Fruit fly (Drosophila melanogaster) S2 (cell line): ENCODE results near the gene Atg5.

Experiments
- CG8478 ChIP-seq: fragments of >200 bp; optimal IDR thresholded peaks from 2 replicates; lab custom pipeline; 2018
- CTCF ChIP-seq, 2 experiments: fragments of >200 bp; optimal IDR thresholded peaks; 2 replicates each; lab custom pipeline; 2018

- TF ChIP-seq CTCF (optimal IDR thresholded peaks at IDR 0.05; lab: Kevin White, UChicago) (no peak), CG8478 (lab: Kevin White, UChicago) (no peak)
These were observed 18.6 kb downstream of the Atg5 start for dm6 chrX:7304798-7305447.
